Worm (Caenorhabditis elegans) whole organism, L3 larva: Measurements from ENCODE around the gene gst-16.
A peak's percentile ranks its signal among the peaks of the same experiment; 100 is the strongest.

ENCODE experiments used
- R02D3.7 ChIP-seq: fragments of 150-350 bp; optimal IDR thresholded peaks from 2 replicates; lab custom pipeline; 2014; ENCODE audit warnings: missing biosample characterization, missing genetic modification characterization
- ZK546.5 ChIP-seq: sonication (generic microtip); optimal IDR thresholded peaks from 2 replicates; lab custom pipeline; 2017; ENCODE audit warnings: missing biosample characterization, missing genetic modification characterization
- ama-1 ChIP-seq: fragments of 150-350 bp; optimal IDR thresholded peaks from 2 replicates; lab custom pipeline; 2018
- ceh-16 ChIP-seq: sonication (generic microtip); optimal IDR thresholded peaks from 2 replicates; lab custom pipeline; 2017; ENCODE audit warnings: missing biosample characterization, missing genetic modification characterization
- ceh-28 ChIP-seq: fragments of 150-350 bp; optimal IDR thresholded peaks from 2 replicates; lab custom pipeline; 2014; ENCODE audit warnings: missing biosample characterization, missing genetic modification reagents, missing genetic modification characterization
- daf-12 ChIP-seq: fragments of 150-350 bp; optimal IDR thresholded peaks from 2 replicates; lab custom pipeline; 2014; ENCODE audit warnings: missing biosample characterization, missing genetic modification reagents, missing genetic modification characterization
- egl-5 ChIP-seq: fragments of 150-350 bp; optimal IDR thresholded peaks from 2 replicates; lab custom pipeline; 2017; ENCODE audit warnings: missing biosample characterization, missing genetic modification reagents, missing genetic modification characterization, inconsistent platforms
- elt-1 ChIP-seq: fragments of 150-350 bp; optimal IDR thresholded peaks from 2 replicates; lab custom pipeline; 2014; ENCODE audit warnings: missing biosample characterization, missing genetic modification characterization
- elt-2 ChIP-seq: sonication (generic microtip); optimal IDR thresholded peaks from 2 replicates; lab custom pipeline; 2016; ENCODE audit warnings: missing genetic modification reagents, mild to moderate bottlenecking, missing genetic modification characterization, missing compliant biosample characterization
- elt-3 ChIP-seq, 3 experiments: fragments of 150-350 bp in 1 of 3; sonication (generic microtip) in 2 of 3; optimal IDR thresholded peaks; 2 replicates in 2 of 3; 4 replicates in 1 of 3; lab custom pipeline; 2014 to 2017; ENCODE audit warnings: missing biosample characterization in 3 of 3, missing genetic modification characterization in 3 of 3
- eor-1 ChIP-seq, 2 experiments: fragments of 150-350 bp; optimal IDR thresholded peaks; 2 replicates each; lab custom pipeline; 2014 to 2018; ENCODE audit warnings: missing biosample characterization in 2 of 2, missing genetic modification characterization in 2 of 2
- fkh-10 ChIP-seq: sonication (generic microtip); optimal IDR thresholded peaks from 2 replicates; lab custom pipeline; 2017; ENCODE audit warnings: missing biosample characterization, missing genetic modification reagents, missing genetic modification characterization
- fkh-2 ChIP-seq: fragments of 150-350 bp; optimal IDR thresholded peaks from 2 replicates; lab custom pipeline; 2014; ENCODE audit warnings: missing biosample characterization, missing genetic modification reagents, missing genetic modification characterization
- hmg-11 ChIP-seq: sonication (generic microtip); optimal IDR thresholded peaks from 2 replicates; lab custom pipeline; 2016; ENCODE audit warnings: missing genetic modification characterization, missing compliant biosample characterization
- jun-1 ChIP-seq: fragments of 150-350 bp; optimal IDR thresholded peaks from 2 replicates; lab custom pipeline; 2014; ENCODE audit warnings: missing biosample characterization, missing genetic modification reagents, missing genetic modification characterization
- lin-39 ChIP-seq: fragments of 150-350 bp; optimal IDR thresholded peaks from 2 replicates; lab custom pipeline; 2018; ENCODE audit warnings: missing biosample characterization, missing genetic modification reagents, missing genetic modification characterization
- mdl-1 ChIP-seq: fragments of 150-350 bp; optimal IDR thresholded peaks from 2 replicates; lab custom pipeline; 2014; ENCODE audit warnings: missing biosample characterization, missing genetic modification characterization
- mml-1 ChIP-seq: fragments of 150-350 bp; sonication (generic microtip); optimal IDR thresholded peaks from 3 replicates; lab custom pipeline; 2014; ENCODE audit warnings: missing biosample characterization, missing genetic modification characterization
- nfya-1 ChIP-seq: sonication (generic microtip); optimal IDR thresholded peaks from 2 replicates; lab custom pipeline; 2017; ENCODE audit warnings: missing genetic modification characterization, mild to moderate bottlenecking, missing compliant biosample characterization, antibody characterized with exemption, moderate library complexity; ENCODE audit not compliant: insufficient read depth
- nhr-11 ChIP-seq: fragments of 150-350 bp; optimal IDR thresholded peaks from 2 replicates; lab custom pipeline; 2014; ENCODE audit warnings: missing biosample characterization, missing genetic modification characterization
- nhr-12 ChIP-seq: fragments of 150-350 bp; optimal IDR thresholded peaks from 2 replicates; lab custom pipeline; 2014; ENCODE audit warnings: missing biosample characterization, missing genetic modification characterization
- nhr-23 ChIP-seq: fragments of 150-350 bp; optimal IDR thresholded peaks from 2 replicates; lab custom pipeline; 2014; ENCODE audit warnings: missing biosample characterization, missing genetic modification reagents, missing genetic modification characterization
- nhr-237 ChIP-seq: fragments of 150-350 bp; optimal IDR thresholded peaks from 2 replicates; lab custom pipeline; 2014; ENCODE audit warnings: missing biosample characterization, missing genetic modification characterization
- nhr-25 ChIP-seq: sonication (generic microtip); optimal IDR thresholded peaks from 2 replicates; lab custom pipeline; 2017; ENCODE audit warnings: missing biosample characterization, missing genetic modification characterization
- nhr-28 ChIP-seq: fragments of 150-350 bp; optimal IDR thresholded peaks from 2 replicates; lab custom pipeline; 2014; ENCODE audit warnings: missing biosample characterization, missing genetic modification characterization
- nhr-43 ChIP-seq: sonication (generic microtip); optimal IDR thresholded peaks from 2 replicates; lab custom pipeline; 2016; ENCODE audit warnings: mild to moderate bottlenecking, missing genetic modification characterization, missing compliant biosample characterization; ENCODE audit not compliant: poor library complexity, severe bottlenecking
- nhr-67 ChIP-seq: fragments of 150-350 bp; optimal IDR thresholded peaks from 2 replicates; lab custom pipeline; 2014; ENCODE audit warnings: missing biosample characterization, missing genetic modification characterization
- nhr-76 ChIP-seq: fragments of 150-350 bp; sonication (generic microtip); optimal IDR thresholded peaks from 5 replicates; lab custom pipeline; 2014; ENCODE audit warnings: missing biosample characterization, missing genetic modification characterization
- nhr-77 ChIP-seq: fragments of 150-350 bp; optimal IDR thresholded peaks from 2 replicates; lab custom pipeline; 2014; ENCODE audit warnings: missing biosample characterization, missing genetic modification characterization
- pha-4 ChIP-seq: fragments of 150-350 bp; optimal IDR thresholded peaks from 2 replicates; lab custom pipeline; 2014; ENCODE audit warnings: missing biosample characterization, missing genetic modification reagents, missing genetic modification characterization
- pqm-1 ChIP-seq: fragments of 150-350 bp; optimal IDR thresholded peaks from 2 replicates; lab custom pipeline; 2017; ENCODE audit warnings: missing biosample characterization, missing genetic modification characterization, inconsistent platforms
- snpc-4 ChIP-seq: fragments of 150-350 bp; optimal IDR thresholded peaks from 2 replicates; lab custom pipeline; 2014; ENCODE audit warnings: missing biosample characterization, missing genetic modification characterization
- tbx-2 ChIP-seq: sonication (generic microtip); optimal IDR thresholded peaks from 2 replicates; lab custom pipeline; 2016; ENCODE audit warnings: mild to moderate bottlenecking, missing genetic modification characterization, missing compliant biosample characterization
- unc-39 ChIP-seq: sonication (generic microtip); optimal IDR thresholded peaks from 4 replicates; lab custom pipeline; 2017; ENCODE audit warnings: missing biosample characterization, missing genetic modification characterization
- unc-62 ChIP-seq: fragments of 150-350 bp; sonication (generic microtip); optimal IDR thresholded peaks from 4 replicates; lab custom pipeline; 2014; ENCODE audit warnings: missing biosample characterization, missing genetic modification reagents, missing genetic modification characterization
- zag-1 ChIP-seq: fragments of 150-350 bp; optimal IDR thresholded peaks from 2 replicates; lab custom pipeline; 2014; ENCODE audit warnings: missing biosample characterization, missing genetic modification characterization
- ztf-11 ChIP-seq: fragments of 150-350 bp; optimal IDR thresholded peaks from 2 replicates; lab custom pipeline; 2014; ENCODE audit warnings: missing biosample characterization, missing genetic modification characterization

The gst-16 gene

DNA sequence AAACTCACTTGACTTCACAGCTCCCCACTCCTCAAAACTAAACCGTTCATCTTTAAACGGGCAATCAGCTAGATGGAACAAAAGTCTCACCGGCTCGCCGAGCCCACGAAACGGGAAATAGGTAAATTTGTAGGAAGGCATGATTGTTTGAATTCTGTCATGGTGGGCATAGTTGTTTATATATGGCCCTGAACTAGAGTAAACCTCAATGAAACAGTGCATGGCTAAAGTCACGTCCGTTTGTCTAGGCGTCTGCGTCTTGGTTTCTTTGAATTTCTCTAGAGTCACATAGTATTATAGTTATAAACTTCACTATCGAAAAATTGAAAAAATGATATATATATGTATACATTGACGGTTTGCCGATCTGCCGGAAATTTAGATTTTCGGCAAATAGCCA lies 2.8 kb upstream of the gst-16 start, which contains the start of gene gst-19:
Gene gst-19, minus strand, starts transcription at position 145 of the 400 bp plus-strand sequence.
- no peak for TF ChIP-seq nhr-237 (tag; lab: Kevin White, UChicago)
- no peak for TF ChIP-seq nhr-28 (tag; lab: Kevin White, UChicago)
- TF ChIP-seq pha-4 = peak; percentile 19

DNA sequence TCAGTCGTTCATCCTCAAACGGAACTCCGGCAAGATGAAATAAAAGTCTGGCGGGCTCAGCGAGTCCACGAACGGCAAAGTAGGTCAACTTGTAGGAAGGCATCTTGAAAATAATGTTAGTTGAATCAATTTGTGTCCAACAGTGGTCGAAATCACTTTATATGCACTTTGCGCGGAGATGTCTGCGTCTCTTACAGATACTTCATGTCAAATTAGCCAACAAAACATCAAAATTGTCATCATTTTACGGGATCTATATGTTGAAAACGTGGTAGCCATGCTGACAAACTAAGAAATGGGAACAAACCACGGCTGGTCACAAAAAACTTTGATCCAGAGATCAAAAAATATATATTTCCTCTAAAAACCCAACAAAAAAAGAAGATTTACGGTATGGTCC lies 6.4 kb downstream of the gst-16 start, which contains the start of gene gst-12:
Gene gst-12, minus strand, starts transcription at position 254 of the 400 bp plus-strand sequence.
- TF ChIP-seq nhr-23 (peak; percentile 60), nhr-12 (tag; lab: Kevin White, UChicago) (no peak), nhr-43 (tag; lab: Kevin White, UChicago) (peak; percentile 51), nhr-25 (peak; percentile 29)

DNA sequence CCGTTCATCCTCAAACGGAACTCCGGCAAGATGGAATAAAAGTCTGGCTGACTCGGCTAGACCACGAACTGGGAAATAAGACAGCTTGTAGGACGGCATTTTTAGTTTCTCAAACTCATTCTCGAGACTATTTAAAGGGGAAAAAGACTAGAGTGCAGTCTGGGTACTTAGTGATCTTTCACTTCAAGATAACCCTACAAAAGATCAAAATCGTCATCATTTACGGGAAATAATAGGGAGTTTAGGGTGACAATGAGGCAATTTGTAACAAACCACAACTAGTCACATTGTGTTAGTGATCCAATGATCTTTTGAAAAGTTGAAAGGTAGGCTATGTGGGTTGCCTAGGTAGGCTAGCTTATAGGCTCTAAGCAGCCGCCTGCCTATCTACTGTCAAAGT lies 8.2 kb downstream of the gst-16 start, which contains the start of gene gst-14:
Gene gst-14, minus strand, starts transcription at position 101 of the 400 bp plus-strand sequence.
- TF ChIP-seq hmg-11 = no peak
- TF ChIP-seq tbx-2 (tag; lab: Kevin White, UChicago) = no peak
- TF ChIP-seq egl-5 (tag; lab: Kevin White, UChicago) = no peak
- TF ChIP-seq pqm-1 (tag; lab: Kevin White, UChicago) = no peak
- TF ChIP-seq nhr-43 (tag; lab: Kevin White, UChicago) = no peak
- TF ChIP-seq zag-1 (tag; lab: Kevin White, UChicago) = no peak
- TF ChIP-seq nhr-23 = no peak
- TF ChIP-seq mml-1 (tag; lab: Kevin White, UChicago) = no peak
- no peak for TF ChIP-seq unc-62 (GFP tag; lab: Kevin White, UChicago)
- TF ChIP-seq elt-2 = no peak
- TF ChIP-seq nhr-67 (tag; lab: Kevin White, UChicago) = no peak
- no peak for TF ChIP-seq fkh-2 (tag; lab: Kevin White, UChicago)

DNA sequence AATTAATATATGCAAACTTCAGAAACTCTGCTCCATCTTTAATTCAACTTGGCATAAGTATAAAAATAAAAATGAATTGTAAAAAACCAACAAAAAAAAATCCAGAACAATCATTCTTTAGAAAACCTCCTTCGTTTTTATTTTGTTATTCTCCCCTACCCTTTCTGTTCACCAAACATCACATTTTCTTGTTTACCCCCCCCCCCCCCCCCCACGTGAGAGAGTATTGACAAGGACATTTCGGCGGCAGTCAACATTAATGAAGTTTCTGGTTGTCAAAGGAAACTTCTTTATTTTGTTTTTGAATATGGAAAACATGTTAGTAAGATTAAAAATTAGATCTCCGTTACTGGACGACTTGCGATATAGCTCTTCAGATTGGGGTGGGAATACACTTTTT lies 9.7 kb downstream of the gst-16 start:
- TF ChIP-seq nhr-25 = no peak
- TF ChIP-seq pha-4 = peak; percentile 72

DNA sequence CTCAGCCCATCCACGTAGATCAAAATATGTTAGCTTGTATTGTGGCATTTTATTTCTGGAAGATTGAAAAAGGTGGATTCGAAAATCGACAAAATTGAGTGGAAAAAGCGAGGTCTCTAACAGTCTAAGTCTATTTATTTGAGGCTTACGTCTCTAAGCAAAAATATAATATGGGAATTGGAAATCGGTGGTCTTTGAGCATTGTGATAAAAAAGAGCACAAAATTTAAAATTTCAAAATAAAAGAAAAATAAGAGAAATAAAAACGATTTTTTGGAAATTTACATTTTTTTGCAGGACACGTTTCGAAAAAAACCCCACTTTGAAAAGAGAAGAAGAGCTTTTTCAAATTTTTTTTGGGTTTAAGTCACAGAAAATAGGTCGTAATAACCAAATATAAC lies 11.1 kb downstream of the gst-16 start, which contains the start of gene gst-15:
Gene gst-15, minus strand, starts transcription at position 101 of the 400 bp plus-strand sequence.
- TF ChIP-seq unc-39 (tag; lab: Kevin White, UChicago) (no peak), fkh-2 (tag; lab: Kevin White, UChicago) (no peak), elt-3 (tag; optimal IDR thresholded peaks at IDR 0.05; lab: Kevin White, UChicago) (no peak), ZK546.5 (tag; lab: Kevin White, UChicago) (no peak), pqm-1 (tag; lab: Kevin White, UChicago) (no peak), lin-39 (no peak), ceh-16 (tag; lab: Kevin White, UChicago) (no peak), nhr-237 (tag; lab: Kevin White, UChicago) (no peak), elt-1 (tag; lab: Kevin White, UChicago) (no peak), nhr-11 (tag; lab: Kevin White, UChicago) (no peak), mml-1 (tag; lab: Kevin White, UChicago) (no peak), unc-62 (GFP tag; lab: Kevin White, UChicago) (no peak)

DNA sequence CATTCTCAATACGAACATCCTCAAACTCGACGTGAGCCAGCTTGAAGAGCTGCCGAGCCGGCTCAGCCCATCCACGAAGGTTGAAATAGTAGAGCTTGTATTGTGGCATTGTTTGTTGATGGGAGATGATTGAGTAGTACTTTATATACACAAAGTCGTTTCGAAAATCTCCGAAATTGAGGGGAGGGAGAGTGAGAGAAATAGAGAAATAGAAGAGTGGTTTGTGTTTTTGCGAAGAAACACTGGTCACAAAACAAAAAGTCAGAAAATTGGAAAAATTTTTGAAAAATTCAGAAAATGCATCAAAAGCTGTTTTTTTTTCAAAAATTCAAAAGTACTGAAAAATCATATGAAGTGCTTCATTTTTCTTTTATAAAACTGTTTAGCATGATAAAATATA lies 13.1 kb downstream of the gst-16 start, which contains the start of gene gst-24:
Gene gst-24, minus strand, starts transcription at position 181 of the 400 bp plus-strand sequence.
- TF ChIP-seq nhr-76 (tag; lab: Kevin White, UChicago) = no peak
- TF ChIP-seq pha-4 = peak; percentile 42
- TF ChIP-seq lin-39 = no peak
- TF ChIP-seq egl-5 (tag; lab: Kevin White, UChicago) = no peak

DNA sequence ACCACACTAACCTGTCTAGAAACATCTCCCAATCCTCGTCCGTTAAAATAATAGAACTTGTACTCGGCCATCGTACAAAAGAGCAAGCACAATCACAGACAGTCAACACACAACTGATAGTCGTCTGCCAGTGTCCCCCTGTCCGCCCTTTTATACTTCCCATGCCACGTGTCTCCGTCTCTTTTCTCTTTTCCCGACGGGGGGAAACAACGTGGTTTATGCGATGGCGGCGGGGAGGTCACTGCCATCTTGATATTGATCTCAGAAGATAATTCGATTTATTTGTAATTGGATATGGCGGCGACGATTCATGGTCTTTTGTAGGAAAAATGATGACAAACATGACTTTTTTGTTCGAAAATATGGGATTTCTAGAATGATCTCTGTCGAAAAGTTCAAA lies 14.6 kb downstream of the gst-16 start, which contains the start of gene gst-20:
Gene gst-20, minus strand, starts transcription at position 170 of the 400 bp plus-strand sequence.
- TF ChIP-seq nhr-25 (peak; percentile 64), pqm-1 (tag; lab: Kevin White, UChicago) (peak; percentile 49), tbx-2 (tag; lab: Kevin White, UChicago) (no peak), snpc-4 (tag; lab: Kevin White, UChicago) (no peak), nhr-76 (tag; lab: Kevin White, UChicago) (no peak), eor-1 (tag; optimal IDR thresholded peaks at IDR 0.05; lab: Kevin White, UChicago) (no peak), ceh-28 (peak; percentile 53), jun-1 (tag; lab: Kevin White, UChicago) (peak; percentile 14), elt-2 (peak; percentile 64), daf-12 (tag; lab: Kevin White, UChicago) (no peak), ztf-11 (tag; lab: Kevin White, UChicago) (no peak), nhr-23 (peak; percentile 48), nhr-77 (tag; lab: Kevin White, UChicago) (no peak), mdl-1 (tag; lab: Kevin White, UChicago) (peak; percentile 54), R02D3.7 (tag; lab: Kevin White, UChicago) (no peak), nhr-43 (tag; lab: Kevin White, UChicago) (peak; percentile 68), ZK546.5 (tag; lab: Kevin White, UChicago) (no peak), nhr-237 (tag; lab: Kevin White, UChicago) (no peak), nhr-11 (tag; lab: Kevin White, UChicago) (no peak), elt-1 (tag; lab: Kevin White, UChicago) (peak; percentile 61), ama-1 (no peak), nhr-67 (tag; lab: Kevin White, UChicago) (no peak), unc-39 (tag; lab: Kevin White, UChicago) (no peak), pha-4 (peak; percentile 75), lin-39 (no peak), nfya-1 (tag; lab: Kevin White, UChicago) (peak; percentile 8), fkh-10 (GFP tag; lab: Kevin White, UChicago) (no peak)
